Fruit fly (Drosophila melanogaster) whole organism, embryonic: ENCODE data around the gene PIG-S.

Source experiments
- B-H1 ChIP-seq: fragments of 200-800 bp; sonication (Bioruptor generic); IDR thresholded peaks from 3 replicates; pipeline ENCODE4 v1.3.6; 2022; ENCODE audit warnings: missing biosample characterization, missing genetic modification characterization
- Bgb ChIP-seq: fragments of 200-800 bp; sonication (Bioruptor generic); IDR thresholded peaks from 2 replicates; pipeline ENCODE4 v1.3.6; 2022; ENCODE audit warnings: missing biosample characterization, missing genetic modification characterization; ENCODE audit not compliant: partially characterized antibody
- C15 ChIP-seq: fragments of 200-800 bp; sonication (Bioruptor generic); IDR thresholded peaks from 3 replicates; pipeline ENCODE4 v1.3.6; 2022; ENCODE audit warnings: missing biosample characterization, missing genetic modification characterization
- CG12155 ChIP-seq: fragments of 200-800 bp; sonication (Bioruptor generic); optimal IDR thresholded peaks from 3 replicates; lab custom pipeline; 2016; ENCODE audit warnings: missing biosample characterization, missing genetic modification characterization
- CG12659 ChIP-seq: fragments of 200-800 bp; sonication (Bioruptor generic); optimal IDR thresholded peaks from 3 replicates; lab custom pipeline; 2017; ENCODE audit warnings: mild to moderate bottlenecking, missing biosample characterization, missing genetic modification reagents, missing genetic modification characterization
- CG14014 ChIP-seq: fragments of 200-800 bp; sonication (Bioruptor generic); IDR thresholded peaks from 2 replicates; pipeline ENCODE4 v1.3.6; 2022; ENCODE audit warnings: missing biosample characterization, missing genetic modification characterization
- CG15601 ChIP-seq: fragments of 200-800 bp; sonication (Bioruptor generic); optimal IDR thresholded peaks from 3 replicates; lab custom pipeline; 2019; ENCODE audit warnings: missing biosample characterization, mild to moderate bottlenecking, missing genetic modification characterization, moderate library complexity
- CG17568 ChIP-seq: fragments of 200-800 bp; sonication (Bioruptor generic); optimal IDR thresholded peaks from 2 replicates; lab custom pipeline; 2018; ENCODE audit warnings: missing biosample characterization, mild to moderate bottlenecking, missing genetic modification characterization, moderate library complexity
- CG17802 ChIP-seq: fragments of 200-800 bp; sonication (Bioruptor generic); optimal IDR thresholded peaks from 2 replicates; lab custom pipeline; 2018; ENCODE audit warnings: missing biosample characterization, mild to moderate bottlenecking, missing genetic modification characterization, moderate library complexity
- CG2712 ChIP-seq: fragments of 200-800 bp; optimal IDR thresholded peaks from 3 replicates; lab custom pipeline; 2019; ENCODE audit warnings: missing biosample characterization, mild to moderate bottlenecking, missing genetic modification characterization, moderate library complexity
- CG30431 ChIP-seq: fragments of 200-800 bp; sonication (Bioruptor generic); optimal IDR thresholded peaks from 2 replicates; lab custom pipeline; 2017; ENCODE audit warnings: missing biosample characterization, missing genetic modification characterization
- CG33213 ChIP-seq: fragments of 200-800 bp; sonication (Bioruptor generic); optimal IDR thresholded peaks from 3 replicates; lab custom pipeline; 2016; ENCODE audit warnings: missing biosample characterization, missing genetic modification characterization
- CG33557 ChIP-seq: fragments of 200-800 bp; sonication (Bioruptor generic); optimal IDR thresholded peaks from 2 replicates; lab custom pipeline; 2019; ENCODE audit warnings: missing biosample characterization, mild to moderate bottlenecking, missing genetic modification characterization, moderate library complexity
- CG6254 ChIP-seq: fragments of 200-800 bp; sonication (Bioruptor generic); optimal IDR thresholded peaks from 3 replicates; lab custom pipeline; 2017; ENCODE audit warnings: mild to moderate bottlenecking, missing biosample characterization, missing genetic modification reagents, missing genetic modification characterization
- CG6813 ChIP-seq: fragments of 200-800 bp; sonication (Bioruptor generic); optimal IDR thresholded peaks from 2 replicates; lab custom pipeline; 2017; ENCODE audit warnings: missing biosample characterization, missing genetic modification characterization, mild to moderate bottlenecking, moderate library complexity, missing genetic modification reagents
- CG7372 ChIP-seq: fragments of 200-800 bp; sonication (Bioruptor generic); IDR thresholded peaks from 2 replicates; pipeline ENCODE4 v1.3.6; 2022; ENCODE audit warnings: missing biosample characterization, missing genetic modification characterization
- CG7928 ChIP-seq: fragments of 200-800 bp; sonication (Bioruptor generic); optimal IDR thresholded peaks from 2 replicates; lab custom pipeline; 2017; ENCODE audit warnings: missing biosample characterization, mild to moderate bottlenecking, missing genetic modification characterization
- CG8388 ChIP-seq: fragments of 200-800 bp; sonication (Bioruptor generic); optimal IDR thresholded peaks from 2 replicates; lab custom pipeline; 2019; ENCODE audit warnings: missing biosample characterization, mild to moderate bottlenecking, missing genetic modification characterization, moderate library complexity
- Dll ChIP-seq: fragments of 200-800 bp; sonication (Bioruptor generic); IDR thresholded peaks from 4 replicates; pipeline ENCODE4 v1.3.6; 2022; ENCODE audit warnings: missing biosample characterization, missing genetic modification characterization; ENCODE audit not compliant: partially characterized antibody
- Eip74EF ChIP-seq, 2 experiments: fragments of 200-800 bp in 1 of 2; fragments of >200 bp in 1 of 2; sonication (Bioruptor generic) in 1 of 2; optimal IDR thresholded peaks; 2 replicates each; lab custom pipeline; 2017 to 2019; ENCODE audit warnings: missing biosample characterization in 2 of 2, missing genetic modification characterization in 2 of 2, mild to moderate bottlenecking in 1 of 2, moderate library complexity in 1 of 2
- Hr3 ChIP-seq: fragments of 200-800 bp; sonication (Bioruptor generic); optimal IDR thresholded peaks from 3 replicates; lab custom pipeline; 2016; ENCODE audit warnings: missing biosample characterization, missing genetic modification characterization
- Hr39 ChIP-seq: fragments of >200 bp; optimal IDR thresholded peaks from 2 replicates; lab custom pipeline; 2017
- Hsf ChIP-seq: fragments of 200-800 bp; sonication (Bioruptor generic); optimal IDR thresholded peaks from 3 replicates; lab custom pipeline; 2016; ENCODE audit warnings: missing biosample characterization, missing genetic modification characterization
- Optix ChIP-seq: fragments of 200-800 bp; sonication (Bioruptor generic); IDR thresholded peaks from 3 replicates; pipeline ENCODE4 v1.3.6; 2022; ENCODE audit warnings: missing biosample characterization, missing genetic modification characterization
- Spps ChIP-seq: fragments of 200-800 bp; sonication (Bioruptor generic); optimal IDR thresholded peaks from 2 replicates; lab custom pipeline; 2018; ENCODE audit warnings: missing biosample characterization, mild to moderate bottlenecking, missing genetic modification characterization
- Xrp1 ChIP-seq: fragments of 200-800 bp; sonication (Bioruptor generic); IDR thresholded peaks from 2 replicates; pipeline ENCODE4 v1.3.6; 2022; ENCODE audit warnings: missing biosample characterization, missing genetic modification characterization
- abd-A ChIP-seq: fragments of 200-800 bp; sonication (Bioruptor generic); optimal IDR thresholded peaks from 3 replicates; lab custom pipeline; 2019; ENCODE audit warnings: missing biosample characterization, mild to moderate bottlenecking, missing genetic modification characterization, moderate library complexity
- ac ChIP-seq: fragments of 200-800 bp; sonication (Bioruptor generic); optimal IDR thresholded peaks from 3 replicates; lab custom pipeline; 2017; ENCODE audit warnings: missing biosample characterization, mild to moderate bottlenecking, missing genetic modification characterization
- al ChIP-seq: fragments of 200-800 bp; sonication (Bioruptor generic); IDR thresholded peaks from 2 replicates; pipeline ENCODE4 v1.3.6; 2022; ENCODE audit warnings: missing biosample characterization, missing genetic modification characterization
- ash1 ChIP-seq: fragments of 200-800 bp; sonication (Bioruptor generic); optimal IDR thresholded peaks from 2 replicates; lab custom pipeline; 2018; ENCODE audit warnings: missing biosample characterization, mild to moderate bottlenecking, missing genetic modification characterization
- cas ChIP-seq: fragments of 200-800 bp; sonication (Bioruptor generic); IDR thresholded peaks from 2 replicates; pipeline ENCODE4 v1.3.6; 2022; ENCODE audit warnings: missing biosample characterization, missing genetic modification characterization
- caup ChIP-seq: fragments of 200-800 bp; sonication (Bioruptor generic); optimal IDR thresholded peaks from 3 replicates; lab custom pipeline; 2017; ENCODE audit warnings: missing biosample characterization, mild to moderate bottlenecking, missing genetic modification characterization, moderate library complexity; ENCODE audit not compliant: severe bottlenecking
- crp ChIP-seq, 2 experiments: fragments of 200-800 bp; sonication (Bioruptor generic); optimal IDR thresholded peaks; 2 replicates in 1 of 2; 3 replicates in 1 of 2; lab custom pipeline; 2017; ENCODE audit warnings: missing biosample characterization in 2 of 2, missing genetic modification characterization in 2 of 2, mild to moderate bottlenecking in 1 of 2, moderate library complexity in 1 of 2
- exex ChIP-seq: fragments of 200-800 bp; sonication (Bioruptor generic); optimal IDR thresholded peaks from 4 replicates; lab custom pipeline; 2018; ENCODE audit warnings: missing biosample characterization, mild to moderate bottlenecking, missing genetic modification characterization, moderate library complexity
- gfzf ChIP-seq: fragments of 200-800 bp; sonication (Bioruptor generic); optimal IDR thresholded peaks from 2 replicates; lab custom pipeline; 2016; ENCODE audit warnings: missing biosample characterization, mild to moderate bottlenecking, missing genetic modification characterization, moderate library complexity
- grau ChIP-seq: fragments of 200-800 bp; optimal IDR thresholded peaks from 3 replicates; lab custom pipeline; 2019; ENCODE audit warnings: missing biosample characterization, mild to moderate bottlenecking, missing genetic modification characterization, moderate library complexity
- jing ChIP-seq: fragments of 200-800 bp; sonication (Bioruptor generic); optimal IDR thresholded peaks from 2 replicates; lab custom pipeline; 2018; ENCODE audit warnings: missing biosample characterization, mild to moderate bottlenecking, missing genetic modification characterization
- kah ChIP-seq: fragments of 200-800 bp; sonication (Bioruptor generic); optimal IDR thresholded peaks from 2 replicates; lab custom pipeline; 2018; ENCODE audit warnings: missing biosample characterization, mild to moderate bottlenecking, missing genetic modification characterization
- ken ChIP-seq: fragments of 200-800 bp; sonication (Bioruptor generic); IDR thresholded peaks from 3 replicates; pipeline ENCODE4 v1.3.6; 2022; ENCODE audit warnings: missing biosample characterization, missing genetic modification characterization
- lab ChIP-seq: fragments of 200-800 bp; sonication (Bioruptor generic); optimal IDR thresholded peaks from 3 replicates; lab custom pipeline; 2017; ENCODE audit warnings: missing biosample characterization, missing genetic modification characterization, mild to moderate bottlenecking, moderate library complexity, missing genetic modification reagents
- pfk ChIP-seq: fragments of 200-800 bp; sonication (Bioruptor generic); optimal IDR thresholded peaks from 2 replicates; lab custom pipeline; 2018; ENCODE audit warnings: missing biosample characterization, mild to moderate bottlenecking, missing genetic modification characterization, moderate library complexity
- run ChIP-seq: fragments of 200-800 bp; sonication (Bioruptor generic); optimal IDR thresholded peaks from 3 replicates; lab custom pipeline; 2018; ENCODE audit warnings: missing biosample characterization, mild to moderate bottlenecking, missing genetic modification characterization
- scrt ChIP-seq: fragments of 200-800 bp; sonication (Bioruptor generic); optimal IDR thresholded peaks from 2 replicates; lab custom pipeline; 2018; ENCODE audit warnings: missing biosample characterization, mild to moderate bottlenecking, missing genetic modification characterization, moderate library complexity
- sd ChIP-seq: fragments of 200-800 bp; sonication (Bioruptor generic); optimal IDR thresholded peaks from 3 replicates; lab custom pipeline; 2018; ENCODE audit warnings: missing biosample characterization, mild to moderate bottlenecking, missing genetic modification characterization, moderate library complexity
- slp2 ChIP-seq: fragments of 200-800 bp; sonication (Bioruptor generic); optimal IDR thresholded peaks from 2 replicates; lab custom pipeline; 2016; ENCODE audit warnings: missing biosample characterization, missing genetic modification characterization
- stc ChIP-seq: fragments of 200-800 bp; sonication (Bioruptor generic); IDR thresholded peaks from 2 replicates; pipeline ENCODE4 v1.3.6; 2022; ENCODE audit warnings: missing biosample characterization, missing genetic modification characterization
- ttk ChIP-seq: fragments of 200-800 bp; sonication (Bioruptor generic); IDR thresholded peaks from 2 replicates; pipeline ENCODE4 v2.1.2; 2022; ENCODE audit warnings: missing biosample characterization, missing genetic modification characterization
- wor ChIP-seq: fragments of 200-800 bp; sonication (Bioruptor generic); IDR thresholded peaks from 2 replicates; pipeline ENCODE4 v1.3.6; 2022; ENCODE audit warnings: missing biosample characterization, missing genetic modification characterization

Gene PIG-S

DNA sequence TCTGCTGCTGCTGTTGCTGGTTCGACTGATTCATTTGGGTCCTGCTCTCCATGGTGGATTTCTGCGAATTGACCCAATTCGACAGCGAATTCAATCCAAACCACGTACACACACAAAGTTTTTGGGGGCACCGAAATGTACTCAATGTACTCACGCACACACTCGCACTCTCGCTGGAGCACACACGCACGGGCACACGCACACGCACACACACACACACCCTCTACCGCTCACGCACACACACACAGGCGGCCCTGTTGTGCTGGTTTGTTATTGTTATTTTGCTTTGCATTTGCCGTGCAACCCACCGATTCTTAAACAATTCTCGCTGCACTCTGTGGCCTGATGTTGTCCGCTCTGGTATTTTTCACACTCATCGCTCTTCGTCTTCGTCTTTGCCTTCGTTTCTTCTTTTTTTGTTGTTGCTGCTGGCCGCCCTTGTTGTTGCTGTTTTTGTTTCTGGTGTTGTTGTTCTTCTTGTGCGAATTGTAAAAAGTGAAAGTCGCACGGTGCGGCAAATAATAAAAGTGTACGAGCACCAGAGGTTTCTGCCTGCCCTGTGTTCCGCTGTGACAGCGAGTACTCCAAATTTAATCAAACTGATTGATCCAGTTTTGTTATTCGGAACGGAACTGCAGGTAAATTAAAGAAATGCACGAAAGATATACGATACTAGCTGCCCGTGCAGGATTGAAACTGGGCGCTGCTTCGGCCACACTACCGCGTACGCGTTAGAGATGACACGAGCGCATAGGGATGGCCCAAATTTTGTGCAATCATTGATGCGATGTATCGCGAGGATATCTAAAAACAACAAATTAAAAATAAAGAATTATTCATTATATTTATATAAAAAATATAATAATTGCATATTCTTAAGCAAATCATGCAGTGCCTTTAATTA, 41.5 kb downstream of the PIG-S start, which contains the start of gene CG3744 (continued):
- TF ChIP-seq CG33213 (peak; percentile 81), CG7928 (peak; percentile 63), Xrp1 (GFP tag; lab: Robert Waterston, UW) (peak; percentile 95), CG17568 (GFP tag; lab: Kevin White, UChicago) (no peak), run (peak; percentile 63), CG7372 (GFP tag; lab: Robert Waterston, UW) (peak; percentile 93), crp (GFP tag; optimal IDR thresholded peaks at IDR 0.05; lab: Kevin White, UChicago) (no peak), pfk (peak; percentile 56), Eip74EF (GFP tag; optimal IDR thresholded peaks at IDR 0.05; lab: Kevin White, UChicago) (peak in 1 of 2 experiments; percentile 65), jing (peak; percentile 62), caup (peak; percentile 93), ash1 (GFP tag; lab: Kevin White, UChicago) (peak; percentile 70), Spps (tag; lab: Kevin White, UChicago) (peak; percentile 54), grau (tag; lab: Kevin White, UChicago) (peak; percentile 92), ttk (GFP tag; lab: Robert Waterston, UW) (peak; percentile 89), Hr39 (lab: Kevin White, UChicago) (peak; percentile 94), ken (peak; percentile 97), exex (no peak), CG17802 (tag; lab: Kevin White, UChicago) (peak; percentile 45), Bgb (GFP tag; lab: Robert Waterston, UW) (peak; percentile 95), wor (GFP tag; lab: Robert Waterston, UW) (peak; percentile 82), Dll (GFP tag; lab: Robert Waterston, UW) (peak; percentile 99), CG6813 (GFP tag; lab: Kevin White, UChicago) (peak; percentile 79), CG8388 (peak; percentile 87), CG14014 (GFP tag; lab: Robert Waterston, UW) (peak; percentile 95), ac (GFP tag; lab: Kevin White, UChicago) (peak; percentile 20), al (GFP tag; lab: Robert Waterston, UW) (peak; percentile 94), stc (GFP tag; lab: Robert Waterston, UW) (peak; percentile 85), gfzf (GFP tag; lab: Kevin White, UChicago) (peak; percentile 79), CG33557 (peak; percentile 78), C15 (peak; percentile 88), sd (tag; lab: Kevin White, UChicago) (peak; percentile 41), Hr3 (peak; percentile 92), lab (GFP tag; lab: Kevin White, UChicago) (peak; percentile 94), kah (GFP tag; lab: Kevin White, UChicago) (no peak), CG6254 (peak; percentile 56), abd-A (no peak), CG2712 (peak; percentile 94), CG30431 (GFP tag; lab: Kevin White, UChicago) (peak; percentile 82), CG12659 (GFP tag; lab: Kevin White, UChicago) (peak; percentile 93), Hsf (GFP tag; lab: Kevin White, UChicago) (peak; percentile 86), scrt (no peak), B-H1 (GFP tag; lab: Robert Waterston, UW) (peak; percentile 92), cas (GFP tag; lab: Robert Waterston, UW) (peak; percentile 91), slp2 (peak; percentile 33), CG15601 (peak; percentile 80), CG12155 (GFP tag; lab: Kevin White, UChicago) (peak; percentile 87), Optix (GFP tag; lab: Robert Waterston, UW) (peak; percentile 87)
